Fruit fly (Drosophila melanogaster): ENCODE data around the gene CG6686.

The CG6686 gene

DNA sequence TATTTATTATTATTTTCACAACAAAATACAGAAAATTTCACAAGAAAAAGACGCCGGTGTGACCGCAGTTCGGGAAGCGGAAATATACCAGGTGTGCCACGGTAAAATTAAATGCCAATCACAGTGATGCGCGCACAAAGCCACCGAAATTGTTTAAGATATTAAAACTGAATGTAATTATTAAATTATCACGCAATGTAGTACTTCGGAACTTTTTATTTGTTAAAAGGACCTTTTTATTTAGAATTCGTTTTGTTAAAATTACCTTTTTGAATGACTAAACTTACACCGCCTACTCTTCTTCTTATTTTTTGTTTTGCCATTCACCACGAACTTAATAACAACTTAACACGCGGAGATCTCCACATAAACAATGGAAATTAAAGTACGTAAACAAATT is at the start of gene CG6686, which contains the start of gene CG34163 (continued):
- TF ChIP-seq Bdp1 (GFP tag; optimal IDR thresholded peaks at IDR 0.05) (no peak), NFAT (GFP tag; IDR thresholded peaks at IDR 0.05) (no peak), CG4820 (GFP tag; optimal IDR thresholded peaks at IDR 0.05) (peak; percentile 42), Side (GFP tag; optimal IDR thresholded peaks at IDR 0.05) (no peak), amos (GFP tag; IDR thresholded peaks at IDR 0.05; ENCODE audit: partially characterized antibody) (0 out of 2 replicates have a peak, but pooled peaks have one; percentile 12), Meics (GFP tag; optimal IDR thresholded peaks at IDR 0.05) (peak; percentile 47), H15 (GFP tag; IDR thresholded peaks at IDR 0.05) (no peak), kay (GFP tag; optimal IDR thresholded peaks at IDR 0.05) (no peak), Lpt (GFP tag; optimal IDR thresholded peaks at IDR 0.05) (no peak), CG17361 (GFP tag; IDR thresholded peaks at IDR 0.05) (peak; percentile 61; the same call in 2 of the 3 replicates), CoRest (tag; optimal IDR thresholded peaks at IDR 0.05) (peak; percentile 62), Deaf1 (tag; optimal IDR thresholded peaks at IDR 0.05) (no peak), D (optimal IDR thresholded peaks at IDR 0.05) (no peak), D (GFP tag; optimal IDR thresholded peaks at IDR 0.05) (no peak), CG8281 (tag; optimal IDR thresholded peaks at IDR 0.05) (no peak), gfzf (GFP tag; optimal IDR thresholded peaks at IDR 0.05) (peak; percentile 83), CG4360 (GFP tag; IDR thresholded peaks at IDR 0.05) (no peak), hbn (GFP tag; IDR thresholded peaks at IDR 0.05; ENCODE audit: partially characterized antibody) (peak; percentile 27; the same call in 1 of the 2 replicates), Usf (GFP tag; optimal IDR thresholded peaks at IDR 0.05) (no peak), wek (GFP tag; optimal IDR thresholded peaks at IDR 0.05) (no peak)

DNA sequence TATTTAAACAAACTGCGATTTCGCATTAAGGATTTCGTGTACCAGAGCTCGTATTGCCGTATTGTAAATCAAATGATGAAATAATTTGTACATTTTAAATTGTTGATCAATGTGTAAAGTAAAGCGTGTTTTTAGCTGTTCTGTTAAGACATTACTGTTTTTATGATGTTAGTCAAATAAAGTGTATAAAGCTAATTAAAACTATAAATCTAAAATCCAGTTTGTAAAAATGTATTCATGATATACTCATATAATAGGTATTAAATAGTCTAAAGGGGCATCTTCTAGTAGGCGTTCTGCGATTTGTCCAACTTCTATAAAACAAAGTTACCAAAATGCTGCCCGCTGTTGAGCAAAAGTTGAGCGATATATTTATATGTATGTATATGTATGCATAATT is 46.1 kb upstream of the CG6686 start, which contains the start of gene CG18788:
Gene CG18788, plus strand, starts transcription at position 301 of the 400 bp plus-strand sequence.
- TF ChIP-seq CG16779 (GFP tag; IDR thresholded peaks at IDR 0.05) = no peak
- no peak for TF ChIP-seq CG4820 (GFP tag; optimal IDR thresholded peaks at IDR 0.05)
- TF ChIP-seq cas (GFP tag; IDR thresholded peaks at IDR 0.05) = no peak
- no peak for TF ChIP-seq chm (GFP tag; IDR thresholded peaks at IDR 0.05)
- no peak for TF ChIP-seq Chrac-16 (GFP tag; optimal IDR thresholded peaks at IDR 0.05)
- no peak for TF ChIP-seq CG32772 (GFP tag; IDR thresholded peaks at IDR 0.05)
- no peak for TF ChIP-seq CG13424 (tag; optimal IDR thresholded peaks at IDR 0.05)
- no peak for TF ChIP-seq pfk (GFP tag; optimal IDR thresholded peaks at IDR 0.05)
- TF ChIP-seq sc (optimal IDR thresholded peaks at IDR 0.05) = no peak
- no peak for TF ChIP-seq sc (GFP tag; optimal IDR thresholded peaks at IDR 0.05)
- no peak for TF ChIP-seq D19A (tag; optimal IDR thresholded peaks at IDR 0.05)
- no peak for TF ChIP-seq cg (GFP tag; optimal IDR thresholded peaks at IDR 0.05)
- no peak for TF ChIP-seq lbe (GFP tag; optimal IDR thresholded peaks at IDR 0.05)
- TF ChIP-seq ara (GFP tag; IDR thresholded peaks at IDR 0.05) = no peak
- TF ChIP-seq Xrp1 (GFP tag; IDR thresholded peaks at IDR 0.05) = no peak
- no peak for TF ChIP-seq CG34224 (GFP tag; IDR thresholded peaks at IDR 0.05; ENCODE audit: partially characterized antibody)
- TF ChIP-seq CG4360 (GFP tag; IDR thresholded peaks at IDR 0.05) = no peak
- TF ChIP-seq jigr1 (GFP tag; IDR thresholded peaks at IDR 0.05) = no peak

DNA sequence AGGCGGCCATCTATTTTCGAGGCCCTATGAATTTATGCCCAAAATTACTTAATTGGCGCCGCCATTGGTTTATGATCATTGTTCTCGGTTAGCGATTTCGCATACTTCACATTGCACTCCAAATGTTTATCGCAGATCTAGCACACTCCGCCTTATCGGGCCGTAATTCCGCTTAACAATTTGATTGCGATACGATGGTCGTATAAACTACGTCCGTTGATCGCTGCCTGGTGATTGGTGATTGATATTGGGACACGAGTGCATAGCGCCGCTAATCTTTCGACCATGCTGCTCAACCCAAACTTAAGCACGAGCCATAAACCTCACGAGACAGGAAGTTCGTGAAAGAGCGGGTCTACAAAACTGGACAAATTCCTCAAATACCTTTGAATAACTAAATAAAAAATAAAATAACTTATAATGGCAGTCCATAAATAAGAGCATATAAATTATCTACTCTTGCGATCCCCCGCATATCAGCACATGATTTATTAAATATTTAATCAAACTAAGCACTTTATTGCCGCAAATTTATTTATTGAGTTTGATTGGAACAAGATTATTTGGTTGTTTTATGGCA is 42.8 kb upstream of the CG6686 start:
- no peak for TF ChIP-seq Blimp-1 (GFP tag; optimal IDR thresholded peaks at IDR 0.05)
- TF ChIP-seq ssp (GFP tag; IDR thresholded peaks at IDR 0.05) = no peak
- no peak for TF ChIP-seq Dref (GFP tag; IDR thresholded peaks at IDR 0.05)
- TF ChIP-seq Nf-YC (tag; optimal IDR thresholded peaks at IDR 0.05) = peak; percentile 53
- no peak for TF ChIP-seq zen (tag; optimal IDR thresholded peaks at IDR 0.05)
- TF ChIP-seq CG11696 (GFP tag; IDR thresholded peaks at IDR 0.05) = no peak
- no peak for TF ChIP-seq Spps (tag; optimal IDR thresholded peaks at IDR 0.05)
- TF ChIP-seq CG11456 (GFP tag; IDR thresholded peaks at IDR 0.05) = no peak
- TF ChIP-seq sc (optimal IDR thresholded peaks at IDR 0.05) = no peak
- TF ChIP-seq sc (GFP tag; optimal IDR thresholded peaks at IDR 0.05) = no peak
- no peak for TF ChIP-seq pb (GFP tag; optimal IDR thresholded peaks at IDR 0.05)
- TF ChIP-seq CG7987 (GFP tag; optimal IDR thresholded peaks at IDR 0.05) = no peak
- no peak for TF ChIP-seq CG13775 (GFP tag; optimal IDR thresholded peaks at IDR 0.05)
- no peak for TF ChIP-seq sens-2 (GFP tag; IDR thresholded peaks at IDR 0.05)
- TF ChIP-seq CG30431 (GFP tag; optimal IDR thresholded peaks at IDR 0.05) = no peak
- TF ChIP-seq Sin3A (optimal IDR thresholded peaks at IDR 0.05) = no peak
- TF ChIP-seq CG7963 (GFP tag; IDR thresholded peaks at IDR 0.05; ENCODE audit: partially characterized antibody) = no peak

Data from whole organism, embryonic.